Worm (Caenorhabditis elegans) whole organism, late embryonic: ENCODE measurements around the gene C33H5.16.

Experiments used
- C08G9.2 ChIP-seq: sonication (generic microtip); optimal IDR thresholded peaks from 2 replicates; lab custom pipeline; 2016; ENCODE audit warnings: mild to moderate bottlenecking, missing genetic modification characterization, moderate library complexity, missing compliant biosample characterization
- C38D4.7 ChIP-seq: fragments of 200-800 bp; sonication (Bioruptor generic); optimal IDR thresholded peaks from 2 replicates; lab custom pipeline; 2018; ENCODE audit warnings: mild to moderate bottlenecking, missing genetic modification characterization, moderate library complexity, missing compliant biosample characterization
- F13H6.1 ChIP-seq: sonication (generic microtip); optimal IDR thresholded peaks from 2 replicates; lab custom pipeline; 2016; ENCODE audit warnings: missing genetic modification characterization, missing compliant biosample characterization
- T23F11.4 ChIP-seq: fragments of 200-800 bp; sonication (Bioruptor generic); optimal IDR thresholded peaks from 2 replicates; lab custom pipeline; 2018; ENCODE audit warnings: mild to moderate bottlenecking, missing genetic modification characterization, missing compliant biosample characterization
- ahr-1 ChIP-seq: sonication (generic microtip); optimal IDR thresholded peaks from 2 replicates; lab custom pipeline; 2016; ENCODE audit warnings: missing genetic modification characterization, missing compliant biosample characterization
- ama-1 ChIP-seq: fragments of 150-350 bp; optimal IDR thresholded peaks from 2 replicates; lab custom pipeline; 2014
- ceh-14 ChIP-seq: sonication (generic microtip); optimal IDR thresholded peaks from 2 replicates; lab custom pipeline; 2016; ENCODE audit warnings: missing genotype, missing genetic modification characterization, missing compliant biosample characterization
- ceh-30 ChIP-seq: fragments of 150-350 bp; optimal IDR thresholded peaks from 2 replicates; lab custom pipeline; 2014; ENCODE audit warnings: missing biosample characterization, missing genetic modification characterization
- ceh-31 ChIP-seq: sonication (generic microtip); optimal IDR thresholded peaks from 2 replicates; lab custom pipeline; 2016; ENCODE audit warnings: missing genetic modification characterization, missing compliant biosample characterization
- ceh-34 ChIP-seq: sonication (generic microtip); optimal IDR thresholded peaks from 2 replicates; lab custom pipeline; 2016; ENCODE audit warnings: mild to moderate bottlenecking, missing genetic modification characterization, missing compliant biosample characterization
- ceh-6 ChIP-seq: fragments of 200-800 bp; sonication (Bioruptor generic); optimal IDR thresholded peaks from 2 replicates; lab custom pipeline; 2018; ENCODE audit warnings: mild to moderate bottlenecking, missing genetic modification characterization, missing compliant biosample characterization
- che-1 ChIP-seq: sonication (generic microtip); optimal IDR thresholded peaks from 2 replicates; lab custom pipeline; 2016; ENCODE audit warnings: mild to moderate bottlenecking, missing genetic modification characterization, missing compliant biosample characterization
- dmd-4 ChIP-seq: sonication (generic microtip); optimal IDR thresholded peaks from 2 replicates; lab custom pipeline; 2016; ENCODE audit warnings: borderline replicate concordance, missing genetic modification characterization, missing compliant biosample characterization
- dve-1 ChIP-seq: sonication (generic microtip); optimal IDR thresholded peaks from 2 replicates; lab custom pipeline; 2017; ENCODE audit warnings: antibody characterized with exemption, mild to moderate bottlenecking, missing genetic modification characterization, missing compliant biosample characterization
- elt-2 ChIP-seq: sonication (generic microtip); optimal IDR thresholded peaks from 2 replicates; lab custom pipeline; 2016; ENCODE audit warnings: missing genetic modification reagents, missing genetic modification characterization, missing compliant biosample characterization
- elt-4 ChIP-seq: sonication (generic microtip); optimal IDR thresholded peaks from 2 replicates; lab custom pipeline; 2016; ENCODE audit warnings: missing genetic modification characterization, missing compliant biosample characterization
- eyg-1 ChIP-seq: sonication (generic microtip); optimal IDR thresholded peaks from 2 replicates; lab custom pipeline; 2016; ENCODE audit warnings: missing genotype, missing genetic modification characterization, missing compliant biosample characterization
- fkh-10 ChIP-seq: fragments of 150-350 bp; optimal IDR thresholded peaks from 2 replicates; lab custom pipeline; 2014; ENCODE audit warnings: missing biosample characterization, missing genetic modification reagents, missing genetic modification characterization
- fkh-6 ChIP-seq: sonication (generic microtip); optimal IDR thresholded peaks from 2 replicates; lab custom pipeline; 2016; ENCODE audit warnings: missing genetic modification characterization, missing compliant biosample characterization
- gmeb-2 ChIP-seq: sonication (generic microtip); optimal IDR thresholded peaks from 2 replicates; lab custom pipeline; 2016; ENCODE audit warnings: missing genetic modification characterization, inconsistent platforms, missing compliant biosample characterization
- hlh-13 ChIP-seq: fragments of 200-800 bp; sonication (Bioruptor generic); optimal IDR thresholded peaks from 2 replicates; lab custom pipeline; 2018; ENCODE audit warnings: mild to moderate bottlenecking, missing genetic modification characterization, missing compliant biosample characterization
- hlh-15 ChIP-seq: sonication (generic microtip); optimal IDR thresholded peaks from 2 replicates; lab custom pipeline; 2016; ENCODE audit warnings: missing genetic modification characterization, missing compliant biosample characterization
- hlh-30 ChIP-seq: sonication (generic microtip); optimal IDR thresholded peaks from 2 replicates; lab custom pipeline; 2017; ENCODE audit warnings: antibody characterized with exemption, missing genetic modification characterization, missing compliant biosample characterization; ENCODE audit not compliant: insufficient read depth
- hlh-6 ChIP-seq: sonication (generic microtip); optimal IDR thresholded peaks from 2 replicates; lab custom pipeline; 2016; ENCODE audit warnings: missing genotype, missing genetic modification characterization, missing compliant biosample characterization
- nfya-1 ChIP-seq: sonication (generic microtip); optimal IDR thresholded peaks from 2 replicates; lab custom pipeline; 2017; ENCODE audit warnings: missing genetic modification characterization, mild to moderate bottlenecking, missing compliant biosample characterization, antibody characterized with exemption, moderate library complexity
- nhr-11 ChIP-seq: fragments of 150-350 bp; optimal IDR thresholded peaks from 2 replicates; lab custom pipeline; 2014; ENCODE audit warnings: missing biosample characterization, missing genetic modification characterization
- npax-4 ChIP-seq: sonication (generic microtip); optimal IDR thresholded peaks from 2 replicates; lab custom pipeline; 2016; ENCODE audit warnings: missing genetic modification characterization, missing compliant biosample characterization
- pqm-1 ChIP-seq: sonication (generic microtip); optimal IDR thresholded peaks from 2 replicates; lab custom pipeline; 2016; ENCODE audit warnings: missing genetic modification characterization, missing compliant biosample characterization
- syd-9 ChIP-seq: sonication (generic microtip); optimal IDR thresholded peaks from 2 replicates; lab custom pipeline; 2016; ENCODE audit warnings: mild to moderate bottlenecking, missing genetic modification characterization, moderate library complexity, missing compliant biosample characterization
- unc-55 ChIP-seq: sonication (generic microtip); optimal IDR thresholded peaks from 2 replicates; lab custom pipeline; 2017; ENCODE audit warnings: missing biosample characterization, missing genetic modification reagents, missing genetic modification characterization
- unc-86 ChIP-seq: sonication (generic microtip); optimal IDR thresholded peaks from 2 replicates; lab custom pipeline; 2016; ENCODE audit warnings: missing genetic modification characterization, missing compliant biosample characterization
- ztf-16 ChIP-seq: sonication (generic microtip); optimal IDR thresholded peaks from 2 replicates; lab custom pipeline; 2017; ENCODE audit warnings: missing genetic modification characterization, missing compliant biosample characterization

Gene C33H5.16

DNA sequence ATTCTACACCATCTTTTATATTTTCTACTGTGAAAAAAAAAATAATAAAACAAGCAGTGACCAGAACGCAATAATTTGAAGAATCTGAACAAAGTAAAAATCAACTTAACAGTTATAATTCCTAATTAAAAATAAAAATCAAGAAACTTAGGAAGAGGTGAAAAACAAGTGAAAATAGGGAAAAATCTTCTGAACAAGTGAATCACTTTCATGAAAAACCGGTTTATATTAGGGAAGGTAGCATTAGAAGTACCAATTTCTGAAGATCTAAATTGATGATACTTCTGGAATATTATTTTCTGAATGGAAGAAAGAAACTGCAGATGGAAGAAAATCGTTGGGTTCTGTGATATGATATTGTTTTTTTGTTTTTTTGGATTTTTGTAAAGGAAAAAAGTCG is 33.3 kb upstream of the C33H5.16 start:
- no peak for TF ChIP-seq fkh-10 (GFP tag; lab: Kevin White, UChicago)
- no peak for TF ChIP-seq che-1 (tag; lab: Kevin White, UChicago)
- TF ChIP-seq unc-55 (GFP tag; lab: Kevin White, UChicago) = no peak
- TF ChIP-seq eyg-1 (tag; lab: Kevin White, UChicago) = no peak
- TF ChIP-seq hlh-15 (tag; lab: Kevin White, UChicago) = no peak
- no peak for TF ChIP-seq dve-1
- no peak for TF ChIP-seq syd-9 (tag; lab: Kevin White, UChicago)

DNA sequence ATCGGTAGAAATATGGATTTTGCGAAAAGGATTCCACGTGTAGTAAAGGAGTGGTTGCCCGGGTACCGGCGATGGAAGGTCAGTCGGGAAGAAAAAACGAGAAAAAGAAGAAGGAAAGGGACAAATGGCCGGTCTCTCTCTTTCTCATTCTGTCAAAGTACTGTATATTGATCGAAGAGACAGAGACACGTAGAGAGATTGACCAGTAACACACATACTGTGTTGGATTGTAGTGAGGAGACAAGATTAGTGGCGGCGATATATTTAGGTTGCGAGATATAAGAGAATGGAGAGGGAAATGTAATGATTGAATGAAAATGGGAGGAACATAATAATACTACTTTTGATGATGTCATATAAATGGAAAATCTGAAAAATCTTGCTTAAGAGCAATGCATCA is 32.9 kb upstream of the C33H5.16 start:
- TF ChIP-seq ztf-16 (tag; lab: Kevin White, UChicago) (no peak), che-1 (tag; lab: Kevin White, UChicago) (no peak), hlh-30 (tag; lab: Kevin White, UChicago) (no peak), ceh-31 (tag; lab: Kevin White, UChicago) (no peak), F13H6.1 (no peak), ahr-1 (tag; lab: Kevin White, UChicago) (no peak), nfya-1 (tag; lab: Kevin White, UChicago) (no peak), ceh-6 (no peak), nhr-11 (tag; lab: Kevin White, UChicago) (no peak), pqm-1 (tag; lab: Kevin White, UChicago) (no peak), ceh-30 (no peak), elt-4 (no peak), hlh-13 (GFP tag; lab: Kevin White, UChicago) (no peak), npax-4 (no peak), dmd-4 (no peak), ama-1 (no peak), dve-1 (no peak), ceh-14 (tag; lab: Kevin White, UChicago) (no peak), hlh-6 (no peak), ceh-34 (tag; lab: Kevin White, UChicago) (no peak)
- TF ChIP-seq, all 69 proteins: peak for 0

DNA sequence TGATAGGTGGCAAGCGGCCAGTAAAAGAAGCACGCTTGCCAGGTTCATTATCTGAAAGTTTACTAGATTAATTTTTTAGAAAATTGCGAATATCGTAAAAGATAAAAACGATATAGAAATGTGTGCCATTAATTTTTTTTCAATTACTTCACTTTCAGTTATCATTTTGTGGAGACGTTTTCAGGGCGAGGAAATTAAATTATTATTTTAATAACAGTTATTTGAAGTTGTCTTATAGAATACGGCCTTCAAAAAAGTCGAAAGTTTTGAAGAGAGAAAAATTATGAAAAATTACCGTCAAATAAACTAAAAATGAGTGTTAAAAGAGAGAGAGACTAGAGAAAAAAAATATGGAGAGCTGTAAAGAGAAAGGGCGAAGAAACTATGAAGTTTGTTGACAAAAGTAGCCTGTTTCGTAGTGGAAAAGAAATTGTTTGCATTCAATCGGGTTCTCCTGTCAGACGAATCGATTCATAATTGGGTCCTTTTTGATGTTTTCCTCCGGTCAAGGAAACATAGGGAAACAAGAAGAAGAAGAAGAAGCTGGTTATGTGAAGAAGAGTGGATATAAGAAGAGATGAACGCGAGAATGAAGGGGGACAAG is 31.6 kb upstream of the C33H5.16 start, which contains the start of gene erp-44.2:
TSS of gene erp-44.2 (minus strand) at position 51 of the 604 bp plus-strand sequence.
- TF ChIP-seq ceh-30 (no peak), gmeb-2 (tag; lab: Kevin White, UChicago) (no peak), C38D4.7 (GFP tag; lab: Kevin White, UChicago) (no peak), C08G9.2 (no peak), fkh-6 (tag; lab: Kevin White, UChicago) (no peak), T23F11.4 (GFP tag; lab: Kevin White, UChicago) (no peak)
- TF ChIP-seq, all 69 proteins: peak for 0

DNA sequence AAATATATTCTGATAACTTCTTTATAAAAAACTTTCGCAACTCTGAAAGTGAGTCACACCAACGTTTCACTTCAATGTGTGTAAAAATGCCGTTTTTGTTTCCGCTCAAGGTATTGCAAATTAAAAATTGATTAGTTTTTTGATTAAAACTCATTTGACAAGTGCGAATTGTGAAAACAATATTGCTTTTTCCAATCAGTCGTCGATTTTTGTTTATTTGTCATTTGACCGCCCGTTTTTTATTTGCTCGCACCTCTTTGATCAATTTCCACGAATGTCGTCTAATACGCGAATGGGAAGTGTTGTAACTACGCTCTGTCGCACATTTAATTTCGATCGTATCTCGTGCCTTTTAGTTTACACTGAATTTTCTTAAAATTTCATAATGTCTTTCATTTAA is 27.0 kb upstream of the C33H5.16 start, which contains the start of gene mvb-12:
TSS of gene mvb-12 (plus strand) at position 375 of the 400 bp plus-strand sequence.
- TF ChIP-seq unc-86 (tag; lab: Kevin White, UChicago) (no peak), hlh-30 (tag; lab: Kevin White, UChicago) (peak; percentile 29), ceh-14 (tag; lab: Kevin White, UChicago) (peak; percentile 40)
- TF ChIP-seq, all 69 proteins: peak for 2

DNA sequence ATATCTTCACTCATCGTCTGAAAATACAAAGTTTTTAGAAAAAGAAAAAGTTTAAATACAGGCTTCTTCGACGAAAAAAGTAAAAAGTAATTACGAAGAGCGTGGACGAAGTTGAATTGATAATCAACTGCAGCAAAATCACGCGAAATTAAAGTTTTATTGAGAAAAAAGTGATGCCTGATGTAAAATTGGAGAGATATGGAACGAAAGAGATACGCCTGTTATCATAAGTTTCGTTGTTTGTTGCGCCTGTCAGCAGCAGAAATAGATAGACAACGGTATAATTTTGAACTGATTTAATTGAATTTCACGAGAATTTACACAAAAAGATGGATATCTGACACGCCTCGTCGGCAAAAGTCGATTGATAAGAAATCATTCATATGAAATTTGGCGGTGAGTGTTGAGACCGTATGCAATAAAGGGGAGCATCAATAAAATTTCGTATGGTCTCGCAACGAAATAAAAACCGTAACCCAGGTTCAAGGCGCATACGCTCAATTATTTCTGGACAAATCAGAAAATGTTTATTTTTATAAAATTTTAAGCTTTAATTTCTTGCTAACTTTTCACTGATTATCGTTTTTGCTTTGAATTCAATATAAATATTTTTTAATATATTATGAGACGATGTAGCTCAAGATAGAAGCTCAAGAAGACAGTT is 26.3 kb upstream of the C33H5.16 start, which contains the start of gene C06A6.4:
TSS of gene C06A6.4 (minus strand) at position 24 of the 664 bp plus-strand sequence.
- TF ChIP-seq elt-2 (tag; lab: Kevin White, UChicago) = peak; percentile 2
- TF ChIP-seq unc-55 (GFP tag; lab: Kevin White, UChicago) = no peak
